Worm (Caenorhabditis elegans) whole organism, L1 larva: ENCODE measurements around the gene C06E1.11.

Experiments used
- ceh-63 ChIP-seq: fragments of 200-800 bp; sonication (Bioruptor generic); optimal IDR thresholded peaks from 2 replicates; lab custom pipeline; 2018; ENCODE audit warnings: mild to moderate bottlenecking, missing genetic modification characterization, missing compliant biosample characterization
- mef-2 ChIP-seq: fragments of 150-350 bp; optimal IDR thresholded peaks from 2 replicates; lab custom pipeline; 2014; ENCODE audit warnings: missing biosample characterization, missing genetic modification characterization
- sptf-1 ChIP-seq: fragments of 150-350 bp; optimal IDR thresholded peaks from 2 replicates; lab custom pipeline; 2014; ENCODE audit warnings: missing biosample characterization, missing genetic modification characterization
- unc-98 ChIP-seq: fragments of 200-800 bp; sonication (Bioruptor generic); IDR thresholded peaks from 2 replicates; pipeline ENCODE4 v1.3.6; 2022; ENCODE audit warnings: missing genetic modification characterization, missing compliant biosample characterization

DNA sequence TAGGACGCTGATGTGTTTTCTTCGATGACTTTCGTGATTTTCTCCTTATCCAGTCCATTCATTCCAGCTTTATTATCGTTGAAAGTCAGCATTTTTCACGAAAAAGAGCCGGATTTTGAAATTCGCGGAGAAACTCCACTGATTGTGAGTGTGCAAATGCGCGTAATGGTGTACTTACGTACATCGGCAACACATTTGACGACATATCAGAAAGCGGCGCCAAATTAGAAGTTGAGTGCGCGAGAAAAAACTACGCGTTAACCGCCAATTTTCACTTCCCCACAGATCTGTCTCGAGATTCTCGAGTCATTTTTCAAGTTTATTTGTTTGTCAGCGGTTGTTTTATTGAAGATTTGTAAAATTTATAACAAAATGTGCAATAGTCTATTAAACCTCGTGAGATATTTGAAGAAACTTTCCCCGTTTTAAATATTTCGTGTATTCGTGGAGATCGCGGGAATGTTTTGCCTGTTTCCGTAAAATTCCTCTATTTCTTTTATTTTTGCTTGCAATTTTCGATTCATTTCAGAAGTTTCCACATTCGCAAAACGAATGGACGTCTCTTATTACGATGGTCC is 12.0 kb upstream of the C06E1.11 start, which contains the start of the genes polk-1 and gpr-1:
- TF ChIP-seq mef-2 = no peak
- TF ChIP-seq unc-98 (GFP tag; lab: Robert Waterston, UW) = no peak
- no peak for TF ChIP-seq sptf-1 (tag; lab: Kevin White, UChicago)
- TF ChIP-seq ceh-63 (GFP tag; lab: Kevin White, UChicago) = no peak
